Fruit fly (Drosophila melanogaster): ENCODE data around the gene comm2.

The comm2 gene

dm6 chr3L:15664199-15664794 lies 35.4 kb downstream of the comm2 start:
- TF ChIP-seq dysf (GFP tag; IDR thresholded peaks at IDR 0.05), result no peak
- TF ChIP-seq fd3F (GFP tag; optimal IDR thresholded peaks at IDR 0.05), result no peak
- TF ChIP-seq gsb-n (tag; optimal IDR thresholded peaks at IDR 0.05), result peak; percentile 71
- TF ChIP-seq CG13624 (GFP tag; optimal IDR thresholded peaks at IDR 0.05), result no peak
- TF ChIP-seq nerfin-1 (tag; optimal IDR thresholded peaks at IDR 0.05), result peak; percentile 99
- no peak for TF ChIP-seq aop (GFP tag; IDR thresholded peaks at IDR 0.05)
- TF ChIP-seq Ravus (GFP tag; IDR thresholded peaks at IDR 0.05), result no peak
- TF ChIP-seq pros (GFP tag; optimal IDR thresholded peaks at IDR 0.05), result no peak
- no peak for TF ChIP-seq CG30403 (GFP tag; optimal IDR thresholded peaks at IDR 0.05)
- TF ChIP-seq CG4328 (GFP tag; optimal IDR thresholded peaks at IDR 0.05), result no peak
- TF ChIP-seq CG15696 (tag; optimal IDR thresholded peaks at IDR 0.05), result no peak
- no peak for TF ChIP-seq CG43689 (GFP tag; IDR thresholded peaks at IDR 0.05)
- TF ChIP-seq sd (tag; optimal IDR thresholded peaks at IDR 0.05), result peak; percentile 53
- no peak for TF ChIP-seq crp (GFP tag; optimal IDR thresholded peaks at IDR 0.05)
- TF ChIP-seq tio (GFP tag; optimal IDR thresholded peaks at IDR 0.05), result no peak
- no peak for TF ChIP-seq Bteb2 (GFP tag; optimal IDR thresholded peaks at IDR 0.05)
- TF ChIP-seq vvl (GFP tag; IDR thresholded peaks at IDR 0.05), result no peak
- no peak for TF ChIP-seq CG9215 (GFP tag; IDR thresholded peaks at IDR 0.05)
- no peak for TF ChIP-seq kay (GFP tag; optimal IDR thresholded peaks at IDR 0.05)
- TF ChIP-seq CG17385 (GFP tag; optimal IDR thresholded peaks at IDR 0.05), result no peak
- no peak for TF ChIP-seq CG33213 (GFP tag; optimal IDR thresholded peaks at IDR 0.05)
- TF ChIP-seq Rx (GFP tag; IDR thresholded peaks at IDR 0.05), result 0 out of 2 replicates have a peak, but pooled peaks have one; percentile 15
- TF ChIP-seq CG6791 (GFP tag; IDR thresholded peaks at IDR 0.05; ENCODE audit: partially characterized antibody), result 0 out of 3 replicates have a peak, but pooled peaks have one; percentile 22
- no peak for TF ChIP-seq chinmo (GFP tag; IDR thresholded peaks at IDR 0.05; ENCODE audit: partially characterized antibody)
- no peak for TF ChIP-seq Atf-2 (GFP tag; optimal IDR thresholded peaks at IDR 0.05)
- TF ChIP-seq nmo (GFP tag; optimal IDR thresholded peaks at IDR 0.05), result peak; percentile 10
- no peak for TF ChIP-seq CG8089 (GFP tag; optimal IDR thresholded peaks at IDR 0.05)
- TF ChIP-seq HLH4C (GFP tag; IDR thresholded peaks at IDR 0.05; ENCODE audit: partially characterized antibody), result no peak

dm6 chr3L:15662510-15662909 lies 37.1 kb downstream of the comm2 start:
- TF ChIP-seq Gsc (GFP tag; IDR thresholded peaks at IDR 0.05) (no peak), z (GFP tag; IDR thresholded peaks at IDR 0.05) (peak; percentile 66; the same call in 2 of the 3 replicates), sim (GFP tag; IDR thresholded peaks at IDR 0.05) (no peak), sens (GFP tag) (peak; percentile 68), CG4360 (GFP tag; IDR thresholded peaks at IDR 0.05) (peak; percentile 81), mld (GFP tag; IDR thresholded peaks at IDR 0.05; ENCODE audit: partially characterized antibody) (0 out of 3 replicates have a peak, but pooled peaks have one; percentile 18), tap (tag; optimal IDR thresholded peaks at IDR 0.05) (no peak), Ssrp (tag; optimal IDR thresholded peaks at IDR 0.05) (no peak), CG18599 (GFP tag; optimal IDR thresholded peaks at IDR 0.05) (peak; percentile 12), hbn (GFP tag; IDR thresholded peaks at IDR 0.05; ENCODE audit: partially characterized antibody) (no peak), Hey (tag; optimal IDR thresholded peaks at IDR 0.05) (peak; percentile 92)
